Fruit fly (Drosophila melanogaster): ENCODE data around the gene EndoA.

The EndoA gene

dm6 chr3R:18913856-18914593 lies 7.6 kb downstream of the EndoA start (continued):
- no peak for TF ChIP-seq CG14860 (GFP tag; IDR thresholded peaks at IDR 0.05; ENCODE audit: partially characterized antibody)
- no peak for TF ChIP-seq CG5245 (GFP tag; optimal IDR thresholded peaks at IDR 0.05)
- no peak for TF ChIP-seq H15 (GFP tag; IDR thresholded peaks at IDR 0.05)
- no peak for TF ChIP-seq CTCF (GFP tag; optimal IDR thresholded peaks at IDR 0.05)
- peak; percentile 37 for TF ChIP-seq Sox100B (GFP tag; optimal IDR thresholded peaks at IDR 0.05)
- TF ChIP-seq nerfin-1 (tag; optimal IDR thresholded peaks at IDR 0.05): no peak
- no peak for TF ChIP-seq CG1647 (GFP tag; optimal IDR thresholded peaks at IDR 0.05)
- no peak for TF ChIP-seq CG11696 (GFP tag; IDR thresholded peaks at IDR 0.05)
- TF ChIP-seq Doc2 (GFP tag; IDR thresholded peaks at IDR 0.05): no peak
- no peak for TF ChIP-seq Fer2 (tag; optimal IDR thresholded peaks at IDR 0.05)
- TF ChIP-seq CG14965 (GFP tag; optimal IDR thresholded peaks at IDR 0.05; ENCODE audit: borderline replicate concordance): no peak
- TF ChIP-seq ato (GFP tag; IDR thresholded peaks at IDR 0.05; ENCODE audit: partially characterized antibody): no peak
- TF ChIP-seq trem (tag; optimal IDR thresholded peaks at IDR 0.05): no peak
- no peak for TF ChIP-seq sqz (GFP tag; optimal IDR thresholded peaks at IDR 0.05)
- no peak for TF ChIP-seq Dp (GFP tag; optimal IDR thresholded peaks at IDR 0.05)
- no peak for TF ChIP-seq Blimp-1 (GFP tag; optimal IDR thresholded peaks at IDR 0.05)
- no peak for TF ChIP-seq Usf (GFP tag; optimal IDR thresholded peaks at IDR 0.05)

- TF ChIP-seq CG1024 (GFP tag; IDR thresholded peaks at IDR 0.05) (no peak), ATbp (GFP tag; optimal IDR thresholded peaks at IDR 0.05) (no peak), Drgx (GFP tag; IDR thresholded peaks at IDR 0.05) (peak; percentile 58; the same call in 1 of the 2 replicates), ase (GFP tag; IDR thresholded peaks at IDR 0.05) (peak; percentile 45; the same call in 1 of the 3 replicates), sd (tag; optimal IDR thresholded peaks at IDR 0.05) (peak; percentile 45), CG11504 (tag; optimal IDR thresholded peaks at IDR 0.05) (peak; percentile 93), sima (GFP tag; optimal IDR thresholded peaks at IDR 0.05) (no peak), HmgD (GFP tag; optimal IDR thresholded peaks at IDR 0.05) (no peak), cwo (GFP tag; optimal IDR thresholded peaks at IDR 0.05) (peak; percentile 41), CG10274 (GFP tag; optimal IDR thresholded peaks at IDR 0.05) (peak; percentile 63), ranshi (GFP tag; IDR thresholded peaks at IDR 0.05) (peak; percentile 47; the same call in 1 of the 2 replicates), CG6689 (GFP tag; IDR thresholded peaks at IDR 0.05) (peak; percentile 40; the same call in 1 of the 2 replicates), Gug (GFP tag; IDR thresholded peaks at IDR 0.05) (peak; percentile 11; the same call in 1 of the 4 replicates), exex (tag; optimal IDR thresholded peaks at IDR 0.05) (peak; percentile 2), Med (GFP tag) (peak; percentile 4), CoRest (tag; optimal IDR thresholded peaks at IDR 0.05) (no peak), nom (GFP tag; optimal IDR thresholded peaks at IDR 0.05) (peak; percentile 41), lola (GFP tag; optimal IDR thresholded peaks at IDR 0.05) (peak in 1 of 3 experiments; percentile 58), Hsf (GFP tag; optimal IDR thresholded peaks at IDR 0.05) (peak; percentile 17), fu2 (GFP tag; optimal IDR thresholded peaks at IDR 0.05) (peak; percentile 10), CG7357 (GFP tag; IDR thresholded peaks at IDR 0.05) (peak; percentile 51; the same call in 2 of the 3 replicates), CG14441 (GFP tag; IDR thresholded peaks at IDR 0.05) (peak; percentile 22; the same call in 1 of the 2 replicates), stc (GFP tag; IDR thresholded peaks at IDR 0.05) (no peak), CG1603 (tag; optimal IDR thresholded peaks at IDR 0.05) (peak; percentile 5), CkIIα-i1 (GFP tag; IDR thresholded peaks at IDR 0.05) (no peak), mirr (GFP tag; optimal IDR thresholded peaks at IDR 0.05) (peak; percentile 12), HmgZ (tag; optimal IDR thresholded peaks at IDR 0.05) (peak; percentile 16), Trl (optimal IDR thresholded peaks at IDR 0.05) (peak in 1 of 2 experiments; percentile 20), Trl (GFP tag; optimal IDR thresholded peaks at IDR 0.05) (no peak), CG13123 (GFP tag; optimal IDR thresholded peaks at IDR 0.05) (no peak), crol (GFP tag; IDR thresholded peaks at IDR 0.05) (peak; percentile 42; the same call in 1 of the 2 replicates), CG2889 (GFP tag; IDR thresholded peaks at IDR 0.05) (no peak)
Measured at dm6 chr3R:18914594-18915275, 8.3 kb downstream of the EndoA start, which contains the start of gene Xrp1. Xrp1 (plus strand) TSS chr3R:18914968.

Data from whole organism, embryonic.